Worm (Caenorhabditis elegans) whole organism, L1 larva: Measurements from ENCODE around the gene nspg-4.

Source experiments
- C04F5.9 ChIP-seq: sonication (generic microtip); optimal IDR thresholded peaks from 2 replicates; lab custom pipeline; 2016; ENCODE audit warnings: missing genetic modification characterization, missing compliant biosample characterization
- C16A3.4 ChIP-seq: fragments of 150-350 bp; optimal IDR thresholded peaks from 2 replicates; lab custom pipeline; 2014; ENCODE audit warnings: missing biosample characterization, missing genetic modification characterization
- C34B4.2 ChIP-seq: sonication (generic microtip); optimal IDR thresholded peaks from 2 replicates; lab custom pipeline; 2017; ENCODE audit warnings: mild to moderate bottlenecking, missing genetic modification characterization, missing compliant biosample characterization
- Y116A8C.19 ChIP-seq: sonication (generic microtip); optimal IDR thresholded peaks from 2 replicates; lab custom pipeline; 2016; ENCODE audit warnings: missing compliant biosample characterization, missing genetic modification characterization, borderline replicate concordance
- aha-1 ChIP-seq: fragments of 150-350 bp; optimal IDR thresholded peaks from 2 replicates; lab custom pipeline; 2014; ENCODE audit warnings: missing biosample characterization, missing genetic modification characterization
- ceh-63 ChIP-seq: fragments of 200-800 bp; sonication (Bioruptor generic); optimal IDR thresholded peaks from 2 replicates; lab custom pipeline; 2018; ENCODE audit warnings: mild to moderate bottlenecking, missing genetic modification characterization, missing compliant biosample characterization
- ceh-8 ChIP-seq: fragments of 200-800 bp; sonication (Bioruptor generic); optimal IDR thresholded peaks from 2 replicates; lab custom pipeline; 2018; ENCODE audit warnings: mild to moderate bottlenecking, missing genetic modification characterization, moderate library complexity, missing compliant biosample characterization
- ceh-88 ChIP-seq: fragments of 200-800 bp; sonication (Bioruptor generic); IDR thresholded peaks from 2 replicates; pipeline ENCODE4 v1.3.6; 2022; ENCODE audit warnings: missing genetic modification characterization, missing compliant biosample characterization
- ces-1 ChIP-seq: fragments of 150-350 bp; optimal IDR thresholded peaks from 2 replicates; lab custom pipeline; 2014; ENCODE audit warnings: missing biosample characterization, missing genetic modification reagents, missing genetic modification characterization
- dpl-1 ChIP-seq, 3 experiments: fragments of 150-350 bp in 2 of 3; sonication (generic microtip) in 1 of 3; optimal IDR thresholded peaks; 2 replicates each; lab custom pipeline; 2014 to 2017; ENCODE audit warnings: missing biosample characterization in 3 of 3, missing genetic modification characterization in 3 of 3, missing genetic modification reagents in 3 of 3
- efl-1 ChIP-seq, 4 experiments: fragments of 150-350 bp; optimal IDR thresholded peaks in 3 of 4; peaks in 1 of 4; 1 replicate in 1 of 4; 2 replicates in 3 of 4; lab custom pipeline; 2014; ENCODE audit warnings: missing biosample characterization in 2 of 4, missing genetic modification characterization in 2 of 4, missing genetic modification reagents in 2 of 4
- efl-3 ChIP-seq: fragments of 200-800 bp; sonication (Bioruptor generic); optimal IDR thresholded peaks from 2 replicates; lab custom pipeline; 2018; ENCODE audit warnings: mild to moderate bottlenecking, missing genetic modification characterization, missing compliant biosample characterization
- egl-13 ChIP-seq: sonication (generic microtip); optimal IDR thresholded peaks from 2 replicates; lab custom pipeline; 2016; ENCODE audit warnings: missing genotype, missing genetic modification reagents, missing genetic modification characterization, missing compliant biosample characterization
- egl-27 ChIP-seq, 2 experiments: fragments of 150-350 bp in 1 of 2; sonication (generic microtip); optimal IDR thresholded peaks; 3 replicates each; lab custom pipeline; 2017 to 2018; ENCODE audit warnings: missing biosample characterization in 2 of 2, missing genetic modification characterization in 2 of 2, missing genetic modification reagents in 2 of 2
- elt-3 ChIP-seq, 6 experiments: fragments of 150-350 bp in 1 of 6; sonication (generic microtip); optimal IDR thresholded peaks; 2 replicates each; lab custom pipeline; 2017 to 2018; ENCODE audit warnings: missing biosample characterization in 6 of 6, missing genetic modification characterization in 6 of 6, inconsistent platforms in 1 of 6
- ets-5 ChIP-seq: fragments of 200-800 bp; sonication (Bioruptor generic); IDR thresholded peaks from 2 replicates; pipeline ENCODE4 v1.3.6; 2022; ENCODE audit warnings: missing genetic modification characterization, missing compliant biosample characterization
- fkh-4 ChIP-seq: sonication (generic microtip); optimal IDR thresholded peaks from 2 replicates; lab custom pipeline; 2016; ENCODE audit warnings: missing compliant biosample characterization, missing genetic modification characterization, borderline replicate concordance
- irx-1 ChIP-seq: sonication (generic microtip); optimal IDR thresholded peaks from 2 replicates; lab custom pipeline; 2016; ENCODE audit warnings: missing genetic modification characterization, missing compliant biosample characterization
- lin-13 ChIP-seq: fragments of 150-350 bp; optimal IDR thresholded peaks from 2 replicates; lab custom pipeline; 2014; ENCODE audit warnings: missing biosample characterization, missing genetic modification reagents, missing genetic modification characterization
- lin-14 ChIP-seq: fragments of 200-800 bp; sonication (Bioruptor generic); optimal IDR thresholded peaks from 2 replicates; lab custom pipeline; 2018; ENCODE audit warnings: mild to moderate bottlenecking, missing genetic modification characterization, moderate library complexity, missing compliant biosample characterization
- lin-35 ChIP-seq, 2 experiments: fragments of 150-350 bp; optimal IDR thresholded peaks; 2 replicates each; lab custom pipeline; 2014; ENCODE audit warnings: missing biosample characterization in 2 of 2, missing genetic modification characterization in 2 of 2, missing genetic modification reagents in 2 of 2
- lin-39 ChIP-seq: fragments of 150-350 bp; optimal IDR thresholded peaks from 2 replicates; lab custom pipeline; 2014; ENCODE audit warnings: missing biosample characterization, missing genetic modification reagents, missing genetic modification characterization
- lsy-2 ChIP-seq, 2 experiments: fragments of 150-350 bp; optimal IDR thresholded peaks; 2 replicates each; lab custom pipeline; 2014; ENCODE audit warnings: missing biosample characterization in 2 of 2, missing genetic modification characterization in 2 of 2
- mep-1 ChIP-seq: fragments of 150-350 bp; optimal IDR thresholded peaks from 2 replicates; lab custom pipeline; 2014; ENCODE audit warnings: missing biosample characterization, missing genetic modification characterization
- nhr-11 ChIP-seq: fragments of 150-350 bp; optimal IDR thresholded peaks from 2 replicates; lab custom pipeline; 2014; ENCODE audit warnings: missing biosample characterization, missing genetic modification characterization
- nhr-19 ChIP-seq: fragments of 200-800 bp; sonication (Bioruptor generic); conservative IDR thresholded peaks from 2 replicates; pipeline ENCODE4 v1.3.6; 2022; ENCODE audit warnings: missing genetic modification characterization, missing compliant biosample characterization
- nhr-20 ChIP-seq: sonication (generic microtip); optimal IDR thresholded peaks from 2 replicates; lab custom pipeline; 2016; ENCODE audit warnings: mild to moderate bottlenecking, missing genetic modification characterization, missing compliant biosample characterization
- nhr-237 ChIP-seq: fragments of 150-350 bp; optimal IDR thresholded peaks from 2 replicates; lab custom pipeline; 2014; ENCODE audit warnings: missing biosample characterization, missing genetic modification characterization
- nhr-28 ChIP-seq: fragments of 150-350 bp; optimal IDR thresholded peaks from 2 replicates; lab custom pipeline; 2014; ENCODE audit warnings: missing biosample characterization, missing genetic modification characterization
- nhr-47 ChIP-seq: sonication (generic microtip); optimal IDR thresholded peaks from 2 replicates; lab custom pipeline; 2016; ENCODE audit warnings: mild to moderate bottlenecking, missing genetic modification characterization, moderate library complexity, missing compliant biosample characterization
- nhr-71 ChIP-seq: sonication (generic microtip); optimal IDR thresholded peaks from 2 replicates; lab custom pipeline; 2016; ENCODE audit warnings: mild to moderate bottlenecking, missing genetic modification characterization, moderate library complexity, missing compliant biosample characterization
- nhr-77 ChIP-seq: fragments of 150-350 bp; optimal IDR thresholded peaks from 2 replicates; lab custom pipeline; 2014; ENCODE audit warnings: missing biosample characterization, missing genetic modification characterization
- nhr-84 ChIP-seq: sonication (generic microtip); optimal IDR thresholded peaks from 2 replicates; lab custom pipeline; 2017; ENCODE audit warnings: missing biosample characterization, missing genetic modification characterization
- nhr-85 ChIP-seq: sonication (generic microtip); peaks from one replicate; lab custom pipeline; 2016; ENCODE audit warnings: missing genetic modification characterization, inconsistent platforms, missing compliant biosample characterization
- pax-3 ChIP-seq: fragments of 200-800 bp; sonication (Bioruptor generic); optimal IDR thresholded peaks from 2 replicates; lab custom pipeline; 2018; ENCODE audit warnings: mild to moderate bottlenecking, missing genetic modification characterization, moderate library complexity, missing compliant biosample characterization
- rnt-1 ChIP-seq: sonication (generic microtip); optimal IDR thresholded peaks from 2 replicates; lab custom pipeline; 2016; ENCODE audit warnings: mild to moderate bottlenecking, missing genetic modification characterization, moderate library complexity, missing compliant biosample characterization
- snpc-4 ChIP-seq: fragments of 150-350 bp; optimal IDR thresholded peaks from 2 replicates; lab custom pipeline; 2014; ENCODE audit warnings: missing biosample characterization, missing genetic modification characterization
- snu-23 ChIP-seq: sonication (generic microtip); optimal IDR thresholded peaks from 2 replicates; lab custom pipeline; 2016; ENCODE audit warnings: missing genetic modification characterization, missing compliant biosample characterization
- sox-4 ChIP-seq: sonication (generic microtip); optimal IDR thresholded peaks from 2 replicates; lab custom pipeline; 2016; ENCODE audit warnings: missing genetic modification characterization, missing compliant biosample characterization
- swsn-7 ChIP-seq: sonication (generic microtip); optimal IDR thresholded peaks from 2 replicates; lab custom pipeline; 2016; ENCODE audit warnings: missing genetic modification characterization, missing compliant biosample characterization
- unc-130 ChIP-seq: fragments of 150-350 bp; optimal IDR thresholded peaks from 2 replicates; lab custom pipeline; 2017; ENCODE audit warnings: missing biosample characterization, missing genetic modification characterization, inconsistent platforms
- unc-30 ChIP-seq: sonication (generic microtip); optimal IDR thresholded peaks from 2 replicates; lab custom pipeline; 2017; ENCODE audit warnings: missing biosample characterization, missing genetic modification characterization
- unc-62 ChIP-seq: fragments of 150-350 bp; optimal IDR thresholded peaks from 2 replicates; lab custom pipeline; 2014; ENCODE audit warnings: missing biosample characterization, missing genetic modification reagents, missing genetic modification characterization
- unc-86 ChIP-seq: sonication (generic microtip); optimal IDR thresholded peaks from 2 replicates; lab custom pipeline; 2016; ENCODE audit warnings: missing genetic modification characterization, missing compliant biosample characterization
- xbp-1 ChIP-seq: sonication (generic microtip); optimal IDR thresholded peaks from 2 replicates; lab custom pipeline; 2016; ENCODE audit warnings: missing genetic modification characterization, missing compliant biosample characterization

nspg-4 gene

DNA sequence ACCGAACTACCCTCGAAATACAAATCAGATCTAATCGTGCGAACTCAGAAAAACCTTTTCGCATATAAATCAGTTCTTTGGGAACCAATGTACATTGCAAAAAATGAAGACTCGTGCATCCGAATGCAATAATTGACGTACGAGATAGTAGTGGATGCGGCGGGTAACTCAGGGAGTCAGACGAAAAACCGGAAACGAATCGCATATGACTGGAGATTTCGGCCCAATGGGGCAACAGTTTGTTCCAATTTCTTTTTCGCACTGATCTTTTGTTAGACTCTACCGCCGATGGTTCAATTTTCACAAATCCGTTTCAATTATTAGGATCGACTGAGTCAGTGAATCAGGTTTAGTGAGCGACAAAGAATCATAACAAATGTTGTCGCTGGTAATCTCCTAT, 16.6 kb upstream of the nspg-4 start:
- TF ChIP-seq nhr-84: no peak
- peak; percentile 55 for TF ChIP-seq nhr-85 (tag; lab: Kevin White, UChicago)
- no peak for TF ChIP-seq lin-35 (GFP tag; optimal IDR thresholded peaks at IDR 0.05; lab: Kevin White, UChicago)
- no peak for TF ChIP-seq nhr-71
- no peak for TF ChIP-seq ceh-88 (GFP tag; lab: Robert Waterston, UW)
- TF ChIP-seq, all 84 proteins: peak for 1

DNA sequence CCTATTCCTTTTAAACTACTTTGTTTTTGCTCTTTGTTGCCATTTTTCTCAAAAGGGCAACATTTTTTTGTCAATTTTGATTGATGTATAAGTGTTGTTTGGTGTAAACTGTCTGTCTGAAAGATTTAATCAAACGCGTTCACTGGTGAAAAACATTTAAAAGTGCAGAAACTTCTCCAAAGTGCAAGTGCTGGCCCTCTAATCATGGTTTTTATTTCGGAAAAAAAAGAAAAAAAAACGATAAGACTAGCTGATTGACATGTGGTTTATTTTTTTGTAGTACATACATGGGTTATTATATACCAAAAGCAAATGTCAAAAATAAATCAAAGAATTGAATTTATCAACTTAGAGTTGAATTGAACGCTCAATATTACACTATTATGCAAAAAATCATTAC, 12.2 kb upstream of the nspg-4 start, which contains the start of gene dhs-26:
dhs-26 (minus strand) TSS at position 116 of the 400 bp plus-strand sequence.
- TF ChIP-seq ets-5 (GFP tag; lab: Robert Waterston, UW) (no peak), pax-3 (tag; lab: Kevin White, UChicago) (no peak), ceh-88 (GFP tag; lab: Robert Waterston, UW) (no peak), elt-3 (tag; optimal IDR thresholded peaks at IDR 0.05; lab: Kevin White, UChicago) (no peak), sox-4 (tag; lab: Kevin White, UChicago) (no peak), egl-27 (tag; optimal IDR thresholded peaks at IDR 0.05; lab: Kevin White, UChicago) (no peak), lin-14 (GFP tag; lab: Kevin White, UChicago) (no peak), unc-30 (tag; lab: Kevin White, UChicago) (no peak), ceh-8 (no peak), C34B4.2 (tag; lab: Kevin White, UChicago) (no peak), fkh-4 (tag; lab: Kevin White, UChicago) (no peak), nhr-20 (tag; lab: Kevin White, UChicago) (no peak), irx-1 (tag; lab: Kevin White, UChicago) (no peak)

DNA sequence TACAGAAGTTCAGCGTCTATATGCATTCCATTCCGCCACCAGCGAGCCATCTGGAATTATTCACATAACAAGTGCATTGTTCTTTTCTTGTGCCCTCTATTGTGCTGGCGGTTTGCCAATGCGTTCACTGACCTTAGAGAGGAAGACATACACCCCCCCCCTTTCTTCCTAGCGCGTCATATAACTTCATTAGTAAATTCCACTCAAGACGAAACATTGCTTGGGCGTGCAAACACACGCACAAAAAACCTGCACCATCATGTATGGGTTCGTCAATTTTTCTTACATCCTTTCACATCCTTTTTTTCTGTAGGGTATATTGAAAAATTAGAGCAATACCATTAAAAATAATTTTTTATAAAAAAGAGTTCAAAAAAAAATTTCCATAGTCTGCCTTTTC, 1.3 kb upstream of the nspg-4 start, which contains the start of gene ZK816.1:
ZK816.1 (plus strand) TSS at position 187 of the 400 bp plus-strand sequence.
- TF ChIP-seq efl-1 (optimal IDR thresholded peaks at IDR 0.05; lab: Kevin White, UChicago) (no peak), efl-1 (GFP tag; optimal IDR thresholded peaks at IDR 0.05 in 1 of 2; lab: Kevin White, UChicago) (peak in 1 of 2 experiments; percentile 19), mep-1 (tag; lab: Kevin White, UChicago) (no peak), unc-86 (tag; lab: Kevin White, UChicago) (peak; percentile 34), lin-14 (GFP tag; lab: Kevin White, UChicago) (peak; percentile 2)

DNA sequence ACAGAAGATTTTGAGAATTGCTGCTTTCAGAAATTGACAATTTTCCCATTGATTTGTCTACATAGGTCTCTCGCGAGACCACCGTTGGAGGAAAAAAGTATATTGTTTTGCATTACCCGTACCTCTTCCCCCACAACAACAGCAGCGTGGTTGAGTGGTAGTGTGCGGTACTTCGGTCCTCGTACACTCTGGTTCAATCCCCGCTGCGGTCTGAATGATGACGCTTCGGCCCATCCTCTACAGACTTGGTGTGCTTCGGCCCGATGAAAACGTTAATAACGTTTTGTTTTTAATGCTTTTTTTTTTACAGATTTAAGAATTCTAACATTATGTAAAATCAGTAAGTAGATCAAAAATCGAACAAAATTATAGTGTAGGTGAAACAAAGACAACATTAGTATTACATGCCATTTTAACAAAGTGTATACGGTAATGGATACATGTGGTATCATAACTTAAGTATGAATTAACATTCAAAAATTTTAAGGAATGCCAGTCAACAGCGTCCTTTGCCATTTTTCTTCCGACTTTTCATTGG, 2.2 kb downstream of the nspg-4 start, which contains the start of gene ZK816.3:
ZK816.3 (plus strand) TSS at position 488 of the 538 bp plus-strand sequence.
- TF ChIP-seq swsn-7 (tag; lab: Kevin White, UChicago) (no peak), xbp-1 (tag; lab: Kevin White, UChicago) (no peak), nhr-84 (no peak), ceh-8 (no peak), nhr-77 (no peak), snu-23 (GFP tag; lab: Kevin White, UChicago) (peak; percentile 58), ces-1 (no peak), aha-1 (no peak), nhr-47 (tag; lab: Kevin White, UChicago) (peak; percentile 41), C04F5.9 (no peak), ceh-63 (GFP tag; lab: Kevin White, UChicago) (no peak), efl-1 (optimal IDR thresholded peaks at IDR 0.05; lab: Kevin White, UChicago) (no peak), efl-1 (GFP tag; optimal IDR thresholded peaks at IDR 0.05 in 1 of 2; lab: Kevin White, UChicago) (no peak), unc-62 (GFP tag; lab: Kevin White, UChicago) (no peak), lsy-2 (tag; optimal IDR thresholded peaks at IDR 0.05; lab: Kevin White, UChicago) (peak in 1 of 2 experiments; percentile 27), rnt-1 (tag; lab: Kevin White, UChicago) (peak; percentile 64), mep-1 (tag; lab: Kevin White, UChicago) (peak; percentile 38), Y116A8C.19 (tag; lab: Kevin White, UChicago) (no peak), efl-3 (no peak), snpc-4 (tag; lab: Kevin White, UChicago) (no peak), sox-4 (tag; lab: Kevin White, UChicago) (no peak), nhr-11 (tag; lab: Kevin White, UChicago) (no peak), lin-13 (GFP tag; lab: Kevin White, UChicago) (no peak), egl-13 (no peak), dpl-1 (GFP tag; optimal IDR thresholded peaks at IDR 0.05; lab: Kevin White, UChicago) (no peak), lin-39 (tag; lab: Kevin White, UChicago) (no peak), nhr-28 (tag; lab: Kevin White, UChicago) (no peak), unc-130 (tag; lab: Kevin White, UChicago) (peak; percentile 9), nhr-237 (no peak), elt-3 (tag; optimal IDR thresholded peaks at IDR 0.05; lab: Kevin White, UChicago) (peak in 1 of 6 experiments; percentile 2), C16A3.4 (peak; percentile 23), nhr-19 (GFP tag; lab: Robert Waterston, UW) (peak; percentile 30; the same call in 1 of the 2 replicates)
